Worm (Caenorhabditis elegans) whole organism, L1 larva: ENCODE results near the gene Y43F8B.9.

Experiments
- C34B4.2 ChIP-seq: sonication (generic microtip); optimal IDR thresholded peaks from 2 replicates; lab custom pipeline; 2017; ENCODE audit warnings: mild to moderate bottlenecking, missing genetic modification characterization, missing compliant biosample characterization
- F16B12.6 ChIP-seq: fragments of 150-350 bp; optimal IDR thresholded peaks from 2 replicates; lab custom pipeline; 2014; ENCODE audit warnings: missing biosample characterization, missing genetic modification characterization
- aha-1 ChIP-seq: fragments of 150-350 bp; optimal IDR thresholded peaks from 2 replicates; lab custom pipeline; 2014; ENCODE audit warnings: missing biosample characterization, missing genetic modification characterization
- alr-1 ChIP-seq: fragments of 200-800 bp; sonication (Bioruptor generic); optimal IDR thresholded peaks from 2 replicates; lab custom pipeline; 2018; ENCODE audit warnings: borderline replicate concordance, mild to moderate bottlenecking, missing genetic modification characterization, missing compliant biosample characterization
- blmp-1 ChIP-seq: fragments of 150-350 bp; optimal IDR thresholded peaks from 2 replicates; lab custom pipeline; 2014; ENCODE audit warnings: missing biosample characterization, missing genetic modification characterization
- ceh-82 ChIP-seq, 3 experiments: fragments of 150-350 bp in 1 of 3; sonication (generic microtip) in 2 of 3; optimal IDR thresholded peaks; 2 replicates each; lab custom pipeline; 2014 to 2017; ENCODE audit warnings: missing biosample characterization in 3 of 3, missing genetic modification characterization in 3 of 3
- dpl-1 ChIP-seq, 3 experiments: fragments of 150-350 bp in 2 of 3; sonication (generic microtip) in 1 of 3; optimal IDR thresholded peaks; 2 replicates each; lab custom pipeline; 2014 to 2017; ENCODE audit warnings: missing biosample characterization in 3 of 3, missing genetic modification characterization in 3 of 3, missing genetic modification reagents in 3 of 3
- efl-1 ChIP-seq, 4 experiments: fragments of 150-350 bp; optimal IDR thresholded peaks in 3 of 4; peaks in 1 of 4; 1 replicate in 1 of 4; 2 replicates in 3 of 4; lab custom pipeline; 2014; ENCODE audit warnings: missing biosample characterization in 2 of 4, missing genetic modification characterization in 2 of 4, missing genetic modification reagents in 2 of 4
- efl-3 ChIP-seq: fragments of 200-800 bp; sonication (Bioruptor generic); optimal IDR thresholded peaks from 2 replicates; lab custom pipeline; 2018; ENCODE audit warnings: mild to moderate bottlenecking, missing genetic modification characterization, missing compliant biosample characterization
- elt-2 ChIP-seq: sonication (generic microtip); optimal IDR thresholded peaks from 2 replicates; lab custom pipeline; 2016; ENCODE audit warnings: missing genetic modification characterization, mild to moderate bottlenecking, inconsistent platforms, missing compliant biosample characterization, missing genetic modification reagents
- fos-1 ChIP-seq: fragments of 150-350 bp; optimal IDR thresholded peaks from 2 replicates; lab custom pipeline; 2014; ENCODE audit warnings: missing biosample characterization, missing genetic modification characterization
- irx-1 ChIP-seq: sonication (generic microtip); optimal IDR thresholded peaks from 2 replicates; lab custom pipeline; 2016; ENCODE audit warnings: missing genetic modification characterization, missing compliant biosample characterization
- isw-1 ChIP-seq: fragments of 200-800 bp; sonication (Bioruptor generic); IDR thresholded peaks from 2 replicates; pipeline ENCODE4 v1.3.6; 2022; ENCODE audit warnings: missing genetic modification characterization, missing compliant biosample characterization
- jun-1 ChIP-seq: fragments of 150-350 bp; optimal IDR thresholded peaks from 2 replicates; lab custom pipeline; 2014; ENCODE audit warnings: missing biosample characterization, missing genetic modification reagents, missing genetic modification characterization
- lin-13 ChIP-seq: fragments of 150-350 bp; optimal IDR thresholded peaks from 2 replicates; lab custom pipeline; 2014; ENCODE audit warnings: missing biosample characterization, missing genetic modification reagents, missing genetic modification characterization
- lin-14 ChIP-seq: fragments of 200-800 bp; sonication (Bioruptor generic); optimal IDR thresholded peaks from 2 replicates; lab custom pipeline; 2018; ENCODE audit warnings: mild to moderate bottlenecking, missing genetic modification characterization, moderate library complexity, missing compliant biosample characterization
- lin-35 ChIP-seq, 2 experiments: fragments of 150-350 bp; optimal IDR thresholded peaks; 2 replicates each; lab custom pipeline; 2014; ENCODE audit warnings: missing biosample characterization in 2 of 2, missing genetic modification characterization in 2 of 2, missing genetic modification reagents in 2 of 2
- lin-39 ChIP-seq: fragments of 150-350 bp; optimal IDR thresholded peaks from 2 replicates; lab custom pipeline; 2014; ENCODE audit warnings: missing biosample characterization, missing genetic modification reagents, missing genetic modification characterization
- mef-2 ChIP-seq: fragments of 150-350 bp; optimal IDR thresholded peaks from 2 replicates; lab custom pipeline; 2014; ENCODE audit warnings: missing biosample characterization, missing genetic modification characterization
- nhr-11 ChIP-seq: fragments of 150-350 bp; optimal IDR thresholded peaks from 2 replicates; lab custom pipeline; 2014; ENCODE audit warnings: missing biosample characterization, missing genetic modification characterization
- nhr-12 ChIP-seq: sonication (generic microtip); optimal IDR thresholded peaks from 2 replicates; lab custom pipeline; 2017; ENCODE audit warnings: missing biosample characterization, missing genetic modification characterization
- nhr-19 ChIP-seq: fragments of 200-800 bp; sonication (Bioruptor generic); conservative IDR thresholded peaks from 2 replicates; pipeline ENCODE4 v1.3.6; 2022; ENCODE audit warnings: missing genetic modification characterization, missing compliant biosample characterization
- nhr-20 ChIP-seq: sonication (generic microtip); optimal IDR thresholded peaks from 2 replicates; lab custom pipeline; 2016; ENCODE audit warnings: mild to moderate bottlenecking, missing genetic modification characterization, missing compliant biosample characterization
- nhr-237 ChIP-seq: fragments of 150-350 bp; optimal IDR thresholded peaks from 2 replicates; lab custom pipeline; 2014; ENCODE audit warnings: missing biosample characterization, missing genetic modification characterization
- nhr-28 ChIP-seq: fragments of 150-350 bp; optimal IDR thresholded peaks from 2 replicates; lab custom pipeline; 2014; ENCODE audit warnings: missing biosample characterization, missing genetic modification characterization
- nhr-84 ChIP-seq: sonication (generic microtip); optimal IDR thresholded peaks from 2 replicates; lab custom pipeline; 2017; ENCODE audit warnings: missing biosample characterization, missing genetic modification characterization
- pax-3 ChIP-seq: fragments of 200-800 bp; sonication (Bioruptor generic); optimal IDR thresholded peaks from 2 replicates; lab custom pipeline; 2018; ENCODE audit warnings: mild to moderate bottlenecking, missing genetic modification characterization, moderate library complexity, missing compliant biosample characterization
- pqm-1 ChIP-seq: sonication (generic microtip); optimal IDR thresholded peaks from 3 replicates; lab custom pipeline; 2017; ENCODE audit warnings: missing biosample characterization, missing genetic modification characterization
- rnt-1 ChIP-seq: sonication (generic microtip); optimal IDR thresholded peaks from 2 replicates; lab custom pipeline; 2016; ENCODE audit warnings: mild to moderate bottlenecking, missing genetic modification characterization, moderate library complexity, missing compliant biosample characterization
- snpc-4 ChIP-seq: fragments of 150-350 bp; optimal IDR thresholded peaks from 2 replicates; lab custom pipeline; 2014; ENCODE audit warnings: missing biosample characterization, missing genetic modification characterization
- snu-23 ChIP-seq: sonication (generic microtip); optimal IDR thresholded peaks from 2 replicates; lab custom pipeline; 2016; ENCODE audit warnings: missing genetic modification characterization, missing compliant biosample characterization
- sptf-1 ChIP-seq: fragments of 150-350 bp; optimal IDR thresholded peaks from 2 replicates; lab custom pipeline; 2014; ENCODE audit warnings: missing biosample characterization, missing genetic modification characterization
- sup-37 ChIP-seq: fragments of 200-800 bp; sonication (Bioruptor generic); optimal IDR thresholded peaks from 2 replicates; lab custom pipeline; 2018; ENCODE audit warnings: mild to moderate bottlenecking, missing genetic modification characterization, missing compliant biosample characterization
- tbx-2 ChIP-seq: sonication (generic microtip); optimal IDR thresholded peaks from 2 replicates; lab custom pipeline; 2016; ENCODE audit warnings: missing genetic modification characterization, missing compliant biosample characterization
- unc-30 ChIP-seq: sonication (generic microtip); optimal IDR thresholded peaks from 2 replicates; lab custom pipeline; 2017; ENCODE audit warnings: missing biosample characterization, missing genetic modification characterization
- vab-15 ChIP-seq: sonication (generic microtip); optimal IDR thresholded peaks from 2 replicates; lab custom pipeline; 2017; ENCODE audit warnings: missing genotype, mild to moderate bottlenecking, missing genetic modification characterization, missing compliant biosample characterization
- xbp-1 ChIP-seq: sonication (generic microtip); optimal IDR thresholded peaks from 2 replicates; lab custom pipeline; 2016; ENCODE audit warnings: missing genetic modification characterization, missing compliant biosample characterization
- zag-1 ChIP-seq: fragments of 150-350 bp; optimal IDR thresholded peaks from 2 replicates; lab custom pipeline; 2014; ENCODE audit warnings: missing biosample characterization, missing genetic modification characterization
- ztf-11 ChIP-seq, 2 experiments: sonication (generic microtip); optimal IDR thresholded peaks; 2 replicates each; lab custom pipeline; 2016 to 2017; ENCODE audit warnings: missing genetic modification characterization in 2 of 2, missing biosample characterization in 1 of 2, missing compliant biosample characterization in 1 of 2

Y43F8B.9 gene

ce11 chrV:19457120-19457519, 20.8 kb upstream of the Y43F8B.9 start, which contains the start of gene Y43F8B.24:
Gene Y43F8B.24, plus strand, starts transcription at chrV:19457420.
- TF ChIP-seq pax-3: no peak
- TF ChIP-seq efl-1 (optimal IDR thresholded peaks at IDR 0.05; lab: Kevin White, UChicago): no peak
- TF ChIP-seq efl-1 (GFP tag; optimal IDR thresholded peaks at IDR 0.05 in 1 of 2; lab: Kevin White, UChicago): peak in 1 of 2 experiments; percentile 52
- TF ChIP-seq nhr-12 (tag; lab: Kevin White, UChicago): no peak
- no peak for TF ChIP-seq rnt-1 (tag; lab: Kevin White, UChicago)

- TF ChIP-seq ztf-11 (tag; optimal IDR thresholded peaks at IDR 0.05; lab: Kevin White, UChicago) (no peak), isw-1 (GFP tag; lab: Robert Waterston, UW) (no peak), nhr-20 (tag; lab: Kevin White, UChicago) (no peak), nhr-19 (GFP tag; lab: Robert Waterston, UW) (no peak), zag-1 (tag; lab: Kevin White, UChicago) (no peak), dpl-1 (GFP tag; optimal IDR thresholded peaks at IDR 0.05; lab: Kevin White, UChicago) (no peak), rnt-1 (tag; lab: Kevin White, UChicago) (no peak), aha-1 (tag; lab: Kevin White, UChicago) (no peak), blmp-1 (no peak), nhr-12 (tag; lab: Kevin White, UChicago) (no peak), nhr-84 (tag; lab: Kevin White, UChicago) (no peak), sptf-1 (tag; lab: Kevin White, UChicago) (no peak), lin-39 (tag; lab: Kevin White, UChicago) (no peak), nhr-11 (tag; lab: Kevin White, UChicago) (no peak), lin-14 (GFP tag; lab: Kevin White, UChicago) (no peak), jun-1 (tag; lab: Kevin White, UChicago) (no peak), tbx-2 (tag; lab: Kevin White, UChicago) (no peak), xbp-1 (tag; lab: Kevin White, UChicago) (no peak), nhr-237 (tag; lab: Kevin White, UChicago) (no peak)
Measured at ce11 chrV:19462020-19462419, 15.9 kb upstream of the Y43F8B.9 start, which contains the start of gene Y43F8B.15. Gene Y43F8B.15, minus strand, starts transcription at chrV:19462120.

ce11 chrV:19462612-19463011, 15.3 kb upstream of the Y43F8B.9 start, which contains the start of gene Y43F8B.25:
Gene Y43F8B.25, plus strand, starts transcription at chrV:19462912.
- TF ChIP-seq snpc-4 (tag; lab: Kevin White, UChicago) (no peak), F16B12.6 (tag; lab: Kevin White, UChicago) (no peak), dpl-1 (GFP tag; optimal IDR thresholded peaks at IDR 0.05; lab: Kevin White, UChicago) (no peak)
- TF ChIP-seq, all 84 proteins: peak for 0

- TF ChIP-seq snpc-4 (tag; lab: Kevin White, UChicago): peak; percentile 48
Measured at ce11 chrV:19466775-19467174, 11.2 kb upstream of the Y43F8B.9 start.

ce11 chrV:19467574-19467973, 10.4 kb upstream of the Y43F8B.9 start, which contains the start of gene Y43F8B.23:
Gene Y43F8B.23, minus strand, starts transcription at chrV:19467648.
- TF ChIP-seq elt-2 (tag; lab: Kevin White, UChicago) (peak; percentile 48), nhr-28 (tag; lab: Kevin White, UChicago) (no peak), sup-37 (no peak), unc-30 (tag; lab: Kevin White, UChicago) (no peak), mef-2 (tag; lab: Kevin White, UChicago) (no peak), pax-3 (no peak), lin-35 (GFP tag; optimal IDR thresholded peaks at IDR 0.05; lab: Kevin White, UChicago) (peak in 1 of 2 experiments; percentile 7), alr-1 (tag; lab: Kevin White, UChicago) (no peak), C34B4.2 (tag; lab: Kevin White, UChicago) (no peak)

ce11 chrV:19468083-19468482, 9.9 kb upstream of the Y43F8B.9 start, which contains the start of gene Y43F8B.12:
Gene Y43F8B.12, plus strand, starts transcription at chrV:19468383.
- TF ChIP-seq vab-15: no peak
- TF ChIP-seq ceh-82 (tag; optimal IDR thresholded peaks at IDR 0.05; lab: Kevin White, UChicago): no peak
- TF ChIP-seq fos-1 (tag; lab: Kevin White, UChicago): no peak
- TF ChIP-seq jun-1 (tag; lab: Kevin White, UChicago): no peak
- no peak for TF ChIP-seq irx-1 (tag; lab: Kevin White, UChicago)
- TF ChIP-seq blmp-1: no peak
- TF ChIP-seq snu-23: no peak
- TF ChIP-seq zag-1 (tag; lab: Kevin White, UChicago): no peak
- no peak for TF ChIP-seq lin-13
- no peak for TF ChIP-seq nhr-11 (tag; lab: Kevin White, UChicago)
- TF ChIP-seq efl-3 (GFP tag; lab: Kevin White, UChicago): no peak
- TF ChIP-seq pqm-1 (tag; lab: Kevin White, UChicago): no peak
